Fruit fly (Drosophila melanogaster) whole organism, adult: ENCODE results near the gene Hydr2.
A peak's percentile ranks its signal among the peaks of the same experiment; 100 is the strongest.

Experiments used
- CG11617 ChIP-seq: fragments of 200-800 bp; sonication (Bioruptor generic); optimal IDR thresholded peaks from 2 replicates; lab custom pipeline; 2017; ENCODE audit warnings: mild to moderate bottlenecking, missing biosample characterization, missing genetic modification reagents, missing genetic modification characterization
- CG12768 ChIP-seq: fragments of 200-800 bp; sonication (Bioruptor generic); optimal IDR thresholded peaks from 2 replicates; lab custom pipeline; 2017; ENCODE audit warnings: missing biosample characterization, missing genetic modification characterization, mild to moderate bottlenecking, moderate library complexity, missing genetic modification reagents
- CG14711 ChIP-seq: fragments of 200-800 bp; sonication (Bioruptor generic); optimal IDR thresholded peaks from 2 replicates; lab custom pipeline; 2018; ENCODE audit warnings: missing biosample characterization, mild to moderate bottlenecking, missing genetic modification characterization, moderate library complexity
- CG1620 ChIP-seq: fragments of 200-800 bp; sonication (Bioruptor generic); optimal IDR thresholded peaks from 2 replicates; lab custom pipeline; 2016; ENCODE audit warnings: missing biosample characterization, missing genetic modification characterization
- CG33017 ChIP-seq: fragments of 200-800 bp; sonication (Bioruptor generic); optimal IDR thresholded peaks from 2 replicates; lab custom pipeline; 2018; ENCODE audit warnings: missing biosample characterization, mild to moderate bottlenecking, missing genetic modification characterization, moderate library complexity
- CG5204 ChIP-seq: fragments of 200-800 bp; sonication (Bioruptor generic); optimal IDR thresholded peaks from 2 replicates; lab custom pipeline; 2016; ENCODE audit warnings: missing biosample characterization, missing genetic modification characterization
- CG7045 ChIP-seq: fragments of 200-800 bp; sonication (Bioruptor generic); optimal IDR thresholded peaks from 2 replicates; lab custom pipeline; 2017; ENCODE audit warnings: missing biosample characterization, mild to moderate bottlenecking, missing genetic modification characterization
- Hr96 ChIP-seq: fragments of 200-800 bp; sonication (Bioruptor generic); optimal IDR thresholded peaks from 2 replicates; lab custom pipeline; 2016; ENCODE audit warnings: missing biosample characterization, missing genetic modification characterization
- bab1 ChIP-seq: fragments of 200-800 bp; sonication (Bioruptor generic); optimal IDR thresholded peaks from 3 replicates; lab custom pipeline; 2019; ENCODE audit warnings: missing biosample characterization, mild to moderate bottlenecking, missing genetic modification characterization, moderate library complexity
- cic ChIP-seq: fragments of 200-800 bp; sonication (Bioruptor generic); optimal IDR thresholded peaks from 2 replicates; lab custom pipeline; 2017; ENCODE audit warnings: missing biosample characterization, mild to moderate bottlenecking, missing genetic modification characterization, moderate library complexity
- cnc ChIP-seq, 2 experiments: fragments of >200 bp; optimal IDR thresholded peaks; 2 replicates each; lab custom pipeline; 2017
- kay ChIP-seq: fragments of 200-800 bp; sonication (Bioruptor generic); peaks from one replicate; lab custom pipeline; 2016; ENCODE audit warnings: missing biosample characterization, missing genetic modification characterization, borderline replicate concordance
- ovo ChIP-seq: fragments of 200-800 bp; sonication (Bioruptor generic); optimal IDR thresholded peaks from 2 replicates; lab custom pipeline; 2016; ENCODE audit warnings: missing biosample characterization, missing genetic modification characterization
- pad ChIP-seq: fragments of 200-800 bp; sonication (Bioruptor generic); optimal IDR thresholded peaks from 3 replicates; lab custom pipeline; 2017; ENCODE audit warnings: missing biosample characterization, missing genetic modification characterization, mild to moderate bottlenecking, moderate library complexity, missing genetic modification reagents

DNA sequence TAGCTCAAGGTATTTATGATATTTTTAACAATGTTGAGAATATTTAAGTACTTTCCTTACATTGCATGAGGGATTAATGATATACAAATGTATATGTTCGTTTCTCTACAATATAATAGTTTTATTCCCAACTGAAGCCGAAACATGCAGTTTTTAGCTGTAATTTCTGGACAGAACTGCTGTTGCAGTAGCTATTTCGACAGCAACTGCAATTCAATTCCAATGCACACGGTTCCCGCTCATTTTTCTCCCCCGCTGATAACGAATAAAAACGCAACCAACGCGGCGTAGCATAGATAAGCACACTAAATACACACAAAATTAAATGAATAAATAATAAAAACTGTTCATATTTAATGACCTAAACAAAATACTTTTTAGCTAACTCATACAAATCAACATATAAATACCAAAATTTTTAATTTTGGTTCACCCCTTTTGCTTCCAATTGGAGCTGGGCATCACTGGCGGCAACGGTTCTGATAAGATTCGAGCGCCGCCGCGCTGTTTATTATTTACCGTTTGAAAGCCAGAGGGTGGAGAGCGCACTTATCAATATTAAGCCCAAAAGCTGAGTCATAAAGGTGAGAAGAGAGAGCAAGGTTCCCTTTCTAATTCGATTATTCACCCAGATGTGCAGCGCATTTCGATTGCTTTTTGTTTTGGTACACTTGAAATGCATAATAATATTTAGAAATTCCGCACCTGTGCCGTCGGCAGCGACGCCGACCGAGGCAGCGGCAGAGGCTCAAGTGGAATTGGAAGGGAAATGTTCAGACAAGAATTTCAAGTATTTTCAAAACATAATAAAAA is 5.0 kb upstream of the Hydr2 start:
- TF ChIP-seq pad (GFP tag; lab: Kevin White, UChicago) = peak; percentile 30
- TF ChIP-seq kay (GFP tag; lab: Kevin White, UChicago) = peak; percentile 99
- TF ChIP-seq CG33017 (tag; lab: Kevin White, UChicago) = no peak
- TF ChIP-seq bab1 (GFP tag; lab: Kevin White, UChicago) = no peak
- no peak for TF ChIP-seq cnc (optimal IDR thresholded peaks at IDR 0.05; lab: Kevin White, UChicago)
- TF ChIP-seq CG7045 = peak; percentile 4
- TF ChIP-seq CG1620 = peak; percentile 4
- TF ChIP-seq CG11617 = peak; percentile 53
- peak; percentile 94 for TF ChIP-seq ovo
- peak; percentile 15 for TF ChIP-seq Hr96
- TF ChIP-seq CG14711 (tag; lab: Kevin White, UChicago) = no peak
- TF ChIP-seq CG5204 (GFP tag; lab: Kevin White, UChicago) = peak; percentile 49
- peak; percentile 21 for TF ChIP-seq CG12768 (GFP tag; lab: Kevin White, UChicago)
- peak; percentile 64 for TF ChIP-seq cic (GFP tag; lab: Kevin White, UChicago)
